Fruit fly (Drosophila melanogaster) whole organism: ENCODE results near the gene mib1.

Source experiments
- CG8478 ChIP-seq: fragments of >200 bp; optimal IDR thresholded peaks from 2 replicates; lab custom pipeline; 2018; ENCODE audit warnings: inconsistent platforms
- Dll ChIP-seq: fragments of >200 bp; optimal IDR thresholded peaks from 2 replicates; lab custom pipeline; 2017
- EcR ChIP-seq, 2 experiments: fragments of >200 bp; optimal IDR thresholded peaks; 2 replicates each; lab custom pipeline; 2017; ENCODE audit warnings: missing biosample characterization in 2 of 2, missing genetic modification characterization in 2 of 2, missing genetic modification reagents in 2 of 2
- pan ChIP-seq: fragments of >200 bp; optimal IDR thresholded peaks from 2 replicates; lab custom pipeline; 2017
- psq ChIP-seq: fragments of >200 bp; optimal IDR thresholded peaks from 2 replicates; lab custom pipeline; 2017
- usp ChIP-seq: fragments of >200 bp; optimal IDR thresholded peaks from 2 replicates; lab custom pipeline; 2017; ENCODE audit warnings: missing biosample characterization, missing genetic modification characterization, mixed read lengths

Gene mib1

DNA sequence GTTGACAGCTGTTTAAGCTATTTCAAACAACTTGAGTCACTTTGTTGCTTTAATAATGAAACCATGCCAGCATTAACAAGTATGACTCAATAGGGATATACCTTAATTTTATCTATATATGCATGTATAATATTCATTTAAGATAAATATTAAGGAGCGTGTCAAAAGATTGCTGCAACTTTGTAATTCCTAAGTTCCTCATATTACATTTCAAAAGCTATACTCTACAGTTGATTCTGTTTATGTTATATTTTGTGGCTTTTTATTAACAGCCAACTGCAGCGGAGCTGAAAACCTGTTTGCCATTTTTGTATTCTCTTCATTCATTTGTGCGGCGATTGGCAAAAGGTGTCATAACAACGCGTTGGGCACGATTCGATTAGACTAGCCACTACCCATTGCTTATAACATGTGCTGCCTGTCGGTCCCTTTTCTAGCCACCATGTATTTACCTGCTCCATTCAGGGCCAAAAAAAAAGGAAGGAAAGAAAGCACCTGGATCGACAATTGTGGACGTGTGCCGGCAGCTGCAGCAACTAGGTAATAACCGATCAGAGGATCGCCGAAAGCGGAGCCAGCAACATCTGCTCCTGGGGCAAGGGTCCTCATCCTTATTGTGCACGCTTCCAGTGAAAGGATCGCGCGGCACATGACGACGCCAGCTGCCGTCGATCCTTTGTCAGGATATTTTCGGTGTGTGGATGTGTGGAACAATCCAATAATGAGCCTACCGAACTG is 37.3 kb upstream of the mib1 start:
- TF ChIP-seq Dll (lab: Kevin White, UChicago), result no peak
- TF ChIP-seq psq (lab: Kevin White, UChicago), result no peak
- TF ChIP-seq EcR (GFP tag; optimal IDR thresholded peaks at IDR 0.05; lab: Kevin White, UChicago), result no peak
- TF ChIP-seq pan (lab: Kevin White, UChicago), result no peak
- no peak for TF ChIP-seq CG8478 (lab: Kevin White, UChicago)
- TF ChIP-seq usp (GFP tag; lab: Kevin White, UChicago), result no peak

DNA sequence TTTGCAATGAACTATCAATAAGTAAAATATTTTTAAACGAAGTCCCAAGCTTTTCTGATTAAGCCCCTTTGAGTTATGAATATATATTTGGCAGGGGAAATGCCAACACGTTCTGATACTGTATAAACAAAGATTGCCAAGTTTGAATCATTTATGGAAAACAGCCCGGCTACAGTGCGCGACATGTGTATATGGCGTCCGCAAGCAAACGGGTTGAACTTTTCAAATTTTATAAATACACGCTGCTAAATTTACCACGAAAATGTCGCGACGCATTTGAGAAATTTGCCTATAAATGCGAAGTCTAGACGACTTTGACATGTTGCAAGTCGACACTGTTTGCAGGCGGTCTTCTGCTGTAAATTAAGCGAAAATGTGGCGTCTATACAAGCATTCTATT is 36.5 kb upstream of the mib1 start:
- TF ChIP-seq pan (lab: Kevin White, UChicago), result no peak
- TF ChIP-seq Dll (lab: Kevin White, UChicago), result no peak
- no peak for TF ChIP-seq EcR (GFP tag; optimal IDR thresholded peaks at IDR 0.05; lab: Kevin White, UChicago)
- no peak for TF ChIP-seq usp (GFP tag; lab: Kevin White, UChicago)
- no peak for TF ChIP-seq CG8478 (lab: Kevin White, UChicago)
- TF ChIP-seq psq (lab: Kevin White, UChicago), result no peak

DNA sequence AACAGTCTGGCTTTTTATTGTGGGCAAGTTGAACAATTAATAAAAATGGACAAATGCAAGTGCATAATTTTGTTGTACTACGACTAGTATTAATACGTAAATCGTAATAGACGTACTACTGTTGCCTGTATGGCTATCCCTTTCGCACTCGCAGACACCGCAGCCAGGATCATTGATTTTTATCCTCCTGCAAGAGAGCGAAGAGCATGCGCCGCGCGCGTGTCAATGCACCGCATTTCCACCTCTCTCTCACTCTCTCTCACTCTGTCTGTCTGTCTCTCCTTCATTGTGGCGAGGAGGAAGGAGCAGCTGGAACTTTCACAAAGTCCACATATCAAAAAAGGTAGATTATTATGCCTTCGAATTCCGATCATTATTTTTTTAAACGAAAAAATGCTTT is 35.5 kb upstream of the mib1 start:
- TF ChIP-seq usp (GFP tag; lab: Kevin White, UChicago) (no peak), pan (lab: Kevin White, UChicago) (no peak), EcR (GFP tag; optimal IDR thresholded peaks at IDR 0.05; lab: Kevin White, UChicago) (peak in 1 of 2 experiments; percentile 69), Dll (lab: Kevin White, UChicago) (peak; percentile 78)

DNA sequence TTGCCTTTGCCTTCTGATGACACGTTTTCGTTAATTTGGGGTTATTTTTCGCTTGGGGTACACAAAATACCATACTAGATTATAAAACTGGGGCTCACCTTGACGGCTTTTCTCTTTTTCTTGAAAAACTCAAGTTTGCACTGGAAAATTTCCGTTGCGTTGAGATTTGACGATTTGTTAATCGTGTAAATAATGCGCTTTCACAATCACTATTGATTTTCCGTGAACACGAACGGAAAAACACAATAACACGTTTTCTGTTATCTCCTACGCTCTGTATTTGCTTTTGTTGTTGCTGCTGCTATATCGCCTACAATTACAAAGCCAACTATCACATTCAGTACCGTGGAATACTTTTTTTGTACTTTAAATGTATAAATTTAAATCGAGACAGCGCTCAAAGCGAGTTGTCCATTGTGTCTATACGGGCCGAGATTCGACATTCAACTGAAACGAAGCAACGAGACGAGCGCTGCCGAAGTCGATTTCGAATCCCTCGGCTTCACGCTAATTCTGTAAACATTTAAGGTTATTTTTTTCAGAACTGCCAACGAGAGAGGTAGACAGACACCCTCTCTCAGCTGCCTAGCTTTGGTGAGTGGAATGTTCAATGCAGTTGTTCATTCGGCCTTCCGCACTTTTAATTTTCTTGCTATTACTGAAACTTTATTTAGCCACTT is 34.9 kb upstream of the mib1 start:
- no peak for TF ChIP-seq usp (GFP tag; lab: Kevin White, UChicago)
- no peak for TF ChIP-seq Dll (lab: Kevin White, UChicago)
- TF ChIP-seq CG8478 (lab: Kevin White, UChicago), result no peak
- no peak for TF ChIP-seq psq (lab: Kevin White, UChicago)
- no peak for TF ChIP-seq EcR (GFP tag; optimal IDR thresholded peaks at IDR 0.05; lab: Kevin White, UChicago)
- no peak for TF ChIP-seq pan (lab: Kevin White, UChicago)

DNA sequence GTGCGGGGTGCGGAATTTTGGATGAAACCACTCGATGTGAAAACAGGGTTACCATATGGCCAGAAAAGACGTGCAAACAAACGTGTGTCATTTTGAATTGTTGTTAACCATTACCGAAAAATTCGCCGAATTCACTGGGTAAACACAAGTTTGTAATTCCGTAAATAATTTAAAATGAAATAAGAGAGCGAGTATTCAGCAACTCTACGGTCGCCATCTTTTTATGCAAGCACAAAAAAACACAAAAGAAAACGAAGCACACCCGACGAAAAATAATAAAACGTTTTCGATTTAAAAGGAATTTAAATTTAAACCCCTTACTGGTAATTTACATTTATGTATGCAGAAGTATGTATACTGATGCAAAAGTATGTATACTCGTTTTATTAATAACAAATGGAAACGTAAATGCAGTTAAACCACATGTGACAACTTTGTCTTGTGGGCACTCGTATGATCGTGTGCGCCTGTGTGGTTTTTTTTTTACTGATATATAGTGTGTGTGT is 34.3 kb upstream of the mib1 start:
- TF ChIP-seq EcR (GFP tag; optimal IDR thresholded peaks at IDR 0.05; lab: Kevin White, UChicago) (no peak), pan (lab: Kevin White, UChicago) (no peak), Dll (lab: Kevin White, UChicago) (no peak), psq (lab: Kevin White, UChicago) (no peak), CG8478 (lab: Kevin White, UChicago) (no peak), usp (GFP tag; lab: Kevin White, UChicago) (no peak)

DNA sequence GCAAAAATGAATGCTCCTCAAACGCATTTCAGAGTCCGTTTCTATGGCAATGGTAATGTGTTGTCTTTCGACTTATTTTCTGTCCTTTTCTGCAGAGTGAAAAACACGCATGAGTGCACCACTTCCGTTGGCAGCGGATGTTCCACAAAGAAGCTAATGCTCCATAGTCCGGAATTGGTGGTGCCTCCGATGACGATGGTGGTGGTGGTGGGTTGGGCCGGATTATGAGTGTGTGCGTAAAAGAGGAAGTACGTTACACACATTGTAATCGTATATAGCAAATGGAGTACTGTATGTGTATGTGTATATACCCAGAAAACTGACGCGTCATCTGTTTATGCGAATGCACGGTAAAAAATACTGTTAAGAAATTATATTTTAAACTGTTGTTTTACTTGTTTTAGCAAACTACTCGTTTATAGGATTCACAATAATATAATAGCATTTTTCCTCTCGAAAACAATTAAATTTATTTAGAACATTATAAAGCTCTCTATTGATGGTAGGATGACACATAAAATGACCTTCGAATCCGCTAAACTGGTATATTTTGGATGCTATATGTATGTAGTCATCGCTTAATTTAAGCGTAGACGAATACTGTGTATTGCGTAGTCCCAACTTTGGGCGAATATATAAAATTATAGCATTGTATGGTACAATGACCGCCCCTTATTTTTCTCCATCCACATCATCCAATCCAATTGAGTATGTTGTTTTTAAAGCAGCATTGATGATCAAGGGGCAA is 33.6 kb upstream of the mib1 start:
- TF ChIP-seq psq (lab: Kevin White, UChicago) (no peak), pan (lab: Kevin White, UChicago) (no peak), usp (GFP tag; lab: Kevin White, UChicago) (no peak), EcR (GFP tag; optimal IDR thresholded peaks at IDR 0.05; lab: Kevin White, UChicago) (no peak), Dll (lab: Kevin White, UChicago) (no peak), CG8478 (lab: Kevin White, UChicago) (no peak)

DNA sequence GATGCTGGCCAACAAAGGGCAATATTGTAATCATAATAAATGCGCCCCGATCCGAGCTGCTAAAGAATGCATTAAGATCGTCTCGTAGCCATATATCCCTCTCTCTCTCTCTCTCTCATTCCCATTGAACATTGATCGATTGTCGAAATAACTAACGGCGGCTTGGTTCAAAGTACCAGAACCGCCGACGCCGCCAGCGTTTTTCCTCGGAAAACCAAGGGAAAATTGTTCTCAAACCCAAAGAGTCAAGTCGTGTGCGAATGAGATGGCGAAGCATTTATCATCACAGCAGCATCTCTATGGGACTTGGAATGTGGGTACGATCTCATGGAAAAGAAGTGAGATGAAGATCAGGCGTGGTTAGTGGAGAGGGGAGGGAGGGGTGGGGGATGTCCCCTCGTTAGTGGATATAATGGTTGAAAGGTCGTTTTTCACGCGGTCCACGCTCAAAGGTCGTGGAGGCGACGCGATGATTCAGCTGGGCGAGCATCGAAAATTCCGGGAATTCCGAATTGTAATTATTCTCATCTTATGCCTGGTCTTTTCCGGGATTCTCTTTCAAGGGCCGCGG is 32.3 kb upstream of the mib1 start:
- TF ChIP-seq psq (lab: Kevin White, UChicago) (no peak), Dll (lab: Kevin White, UChicago) (no peak), pan (lab: Kevin White, UChicago) (no peak), CG8478 (lab: Kevin White, UChicago) (no peak), EcR (GFP tag; optimal IDR thresholded peaks at IDR 0.05; lab: Kevin White, UChicago) (no peak), usp (GFP tag; lab: Kevin White, UChicago) (no peak)

DNA sequence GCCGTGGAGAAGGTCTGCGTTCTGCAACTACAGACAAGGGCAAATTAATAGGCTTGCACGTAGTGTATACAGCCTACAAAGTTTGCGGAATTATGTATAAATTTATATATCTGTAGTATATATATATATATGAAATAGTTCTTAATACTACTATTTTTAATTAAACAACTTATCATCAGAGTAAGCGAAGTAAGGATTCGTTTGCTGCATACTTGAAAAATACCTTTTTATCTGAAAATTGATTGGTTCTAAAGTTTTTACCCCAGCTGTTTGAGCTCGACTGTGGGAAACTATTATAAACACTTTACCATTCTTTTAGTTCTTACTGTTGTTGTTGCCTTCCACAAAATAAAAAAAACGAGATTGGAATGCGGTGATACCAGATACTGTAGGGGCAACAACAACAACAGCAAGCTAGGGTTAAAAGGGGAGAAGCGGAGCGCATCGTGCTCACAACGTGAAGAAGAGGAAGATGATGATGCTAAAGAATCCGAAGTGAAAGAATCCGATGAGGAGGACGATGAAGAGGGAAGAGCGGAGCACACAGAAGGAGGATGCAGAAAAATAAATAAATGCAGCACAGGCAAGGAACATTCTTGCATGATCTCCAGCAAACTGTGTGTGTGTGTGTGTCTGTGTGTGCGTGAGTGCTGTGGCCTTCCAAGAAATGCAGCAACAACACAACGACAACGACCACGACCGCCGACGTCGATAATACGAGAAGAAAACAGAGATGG is 31.6 kb upstream of the mib1 start:
- TF ChIP-seq CG8478 (lab: Kevin White, UChicago), result no peak
- peak in 1 of 2 experiments; percentile 63 for TF ChIP-seq EcR (GFP tag; optimal IDR thresholded peaks at IDR 0.05; lab: Kevin White, UChicago)
- no peak for TF ChIP-seq pan (lab: Kevin White, UChicago)

DNA sequence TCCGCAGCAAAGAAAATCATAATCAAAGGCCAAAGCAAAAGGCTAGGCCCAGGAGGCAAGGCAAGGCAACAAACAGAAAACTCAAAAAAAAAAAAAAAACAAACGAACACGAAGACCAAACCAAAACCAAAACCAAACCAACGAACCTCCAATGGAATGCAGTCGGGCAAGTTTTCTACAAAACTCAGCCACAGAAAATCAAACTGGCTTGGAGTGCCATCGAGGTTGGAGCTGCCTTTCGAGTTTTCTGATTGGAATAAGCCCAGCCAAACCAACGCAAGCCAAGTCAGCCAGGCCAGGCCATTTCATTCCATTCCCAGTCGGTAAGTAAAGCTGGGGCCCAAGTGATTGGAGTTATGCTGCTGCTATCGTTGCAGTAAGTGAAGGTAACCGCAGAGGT is 31.0 kb upstream of the mib1 start:
- TF ChIP-seq EcR (GFP tag; optimal IDR thresholded peaks at IDR 0.05; lab: Kevin White, UChicago) (peak in 1 of 2 experiments; percentile 10), psq (lab: Kevin White, UChicago) (no peak)

DNA sequence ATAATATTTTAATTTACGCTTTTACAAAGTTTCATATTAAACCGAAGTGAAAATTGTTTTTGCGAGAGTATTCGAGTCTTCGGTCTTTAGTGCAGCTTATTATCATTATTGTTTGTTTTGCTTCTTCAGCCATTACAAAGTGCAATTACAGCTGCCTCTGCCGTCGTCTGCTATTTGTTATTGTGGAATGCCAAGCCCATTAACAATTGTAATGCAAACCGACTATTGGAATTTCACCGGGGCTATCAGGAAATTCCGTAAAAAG is 30.4 kb upstream of the mib1 start:
- no peak for TF ChIP-seq Dll (lab: Kevin White, UChicago)
- no peak for TF ChIP-seq usp (GFP tag; lab: Kevin White, UChicago)
- TF ChIP-seq EcR (GFP tag; optimal IDR thresholded peaks at IDR 0.05; lab: Kevin White, UChicago), result no peak
